Worm (Caenorhabditis elegans) whole organism, L3 larva: ENCODE measurements around the gene oatr-1.

ENCODE experiments used
- R02D3.7 ChIP-seq: fragments of 150-350 bp; optimal IDR thresholded peaks from 2 replicates; lab custom pipeline; 2014; ENCODE audit warnings: missing biosample characterization, missing genetic modification characterization
- ama-1 ChIP-seq: fragments of 150-350 bp; optimal IDR thresholded peaks from 2 replicates; lab custom pipeline; 2018
- ceh-16 ChIP-seq: sonication (generic microtip); optimal IDR thresholded peaks from 2 replicates; lab custom pipeline; 2017; ENCODE audit warnings: missing biosample characterization, missing genetic modification characterization
- ceh-82 ChIP-seq: fragments of 150-350 bp; optimal IDR thresholded peaks from 2 replicates; lab custom pipeline; 2014; ENCODE audit warnings: missing biosample characterization, missing genetic modification characterization
- ceh-9 ChIP-seq: sonication (generic microtip); optimal IDR thresholded peaks from 2 replicates; lab custom pipeline; 2018; ENCODE audit warnings: missing biosample characterization, missing genetic modification characterization
- daf-12 ChIP-seq: fragments of 150-350 bp; optimal IDR thresholded peaks from 2 replicates; lab custom pipeline; 2014; ENCODE audit warnings: missing biosample characterization, missing genetic modification reagents, missing genetic modification characterization
- egl-5 ChIP-seq: fragments of 150-350 bp; optimal IDR thresholded peaks from 2 replicates; lab custom pipeline; 2017; ENCODE audit warnings: missing biosample characterization, missing genetic modification reagents, missing genetic modification characterization, inconsistent platforms
- elt-1 ChIP-seq: fragments of 150-350 bp; optimal IDR thresholded peaks from 2 replicates; lab custom pipeline; 2014; ENCODE audit warnings: missing biosample characterization, missing genetic modification characterization
- elt-2 ChIP-seq: sonication (generic microtip); optimal IDR thresholded peaks from 2 replicates; lab custom pipeline; 2016; ENCODE audit warnings: missing genetic modification reagents, mild to moderate bottlenecking, missing genetic modification characterization, missing compliant biosample characterization
- elt-3 ChIP-seq, 3 experiments: fragments of 150-350 bp in 1 of 3; sonication (generic microtip) in 2 of 3; optimal IDR thresholded peaks; 2 replicates in 2 of 3; 4 replicates in 1 of 3; lab custom pipeline; 2014 to 2017; ENCODE audit warnings: missing biosample characterization in 3 of 3, missing genetic modification characterization in 3 of 3
- fkh-10 ChIP-seq: sonication (generic microtip); optimal IDR thresholded peaks from 2 replicates; lab custom pipeline; 2017; ENCODE audit warnings: missing biosample characterization, missing genetic modification reagents, missing genetic modification characterization
- fkh-2 ChIP-seq: fragments of 150-350 bp; optimal IDR thresholded peaks from 2 replicates; lab custom pipeline; 2014; ENCODE audit warnings: missing biosample characterization, missing genetic modification reagents, missing genetic modification characterization
- fos-1 ChIP-seq: fragments of 150-350 bp; optimal IDR thresholded peaks from 2 replicates; lab custom pipeline; 2014; ENCODE audit warnings: missing biosample characterization, missing genetic modification characterization
- hmg-11 ChIP-seq: sonication (generic microtip); optimal IDR thresholded peaks from 2 replicates; lab custom pipeline; 2016; ENCODE audit warnings: missing genetic modification characterization, missing compliant biosample characterization
- jun-1 ChIP-seq: fragments of 150-350 bp; optimal IDR thresholded peaks from 2 replicates; lab custom pipeline; 2014; ENCODE audit warnings: missing biosample characterization, missing genetic modification reagents, missing genetic modification characterization
- lin-15B ChIP-seq: fragments of 150-350 bp; optimal IDR thresholded peaks from 2 replicates; lab custom pipeline; 2014; ENCODE audit warnings: missing biosample characterization, missing genetic modification characterization
- lsy-12 ChIP-seq: sonication (generic microtip); optimal IDR thresholded peaks from 2 replicates; lab custom pipeline; 2016; ENCODE audit warnings: mild to moderate bottlenecking, missing genetic modification characterization, missing compliant biosample characterization
- mml-1 ChIP-seq: fragments of 150-350 bp; sonication (generic microtip); optimal IDR thresholded peaks from 3 replicates; lab custom pipeline; 2014; ENCODE audit warnings: missing biosample characterization, missing genetic modification characterization
- nfya-1 ChIP-seq: sonication (generic microtip); optimal IDR thresholded peaks from 2 replicates; lab custom pipeline; 2017; ENCODE audit warnings: missing genetic modification characterization, mild to moderate bottlenecking, missing compliant biosample characterization, antibody characterized with exemption, moderate library complexity; ENCODE audit not compliant: insufficient read depth
- nhr-11 ChIP-seq: fragments of 150-350 bp; optimal IDR thresholded peaks from 2 replicates; lab custom pipeline; 2014; ENCODE audit warnings: missing biosample characterization, missing genetic modification characterization
- nhr-12 ChIP-seq: fragments of 150-350 bp; optimal IDR thresholded peaks from 2 replicates; lab custom pipeline; 2014; ENCODE audit warnings: missing biosample characterization, missing genetic modification characterization
- nhr-23 ChIP-seq: fragments of 150-350 bp; optimal IDR thresholded peaks from 2 replicates; lab custom pipeline; 2014; ENCODE audit warnings: missing biosample characterization, missing genetic modification reagents, missing genetic modification characterization
- nhr-25 ChIP-seq: sonication (generic microtip); optimal IDR thresholded peaks from 2 replicates; lab custom pipeline; 2017; ENCODE audit warnings: missing biosample characterization, missing genetic modification characterization
- nhr-43 ChIP-seq: sonication (generic microtip); optimal IDR thresholded peaks from 2 replicates; lab custom pipeline; 2016; ENCODE audit warnings: mild to moderate bottlenecking, missing genetic modification characterization, missing compliant biosample characterization; ENCODE audit not compliant: poor library complexity, severe bottlenecking
- pha-4 ChIP-seq: fragments of 150-350 bp; optimal IDR thresholded peaks from 2 replicates; lab custom pipeline; 2014; ENCODE audit warnings: missing biosample characterization, missing genetic modification reagents, missing genetic modification characterization
- sea-2 ChIP-seq: fragments of 150-350 bp; sonication (generic microtip); optimal IDR thresholded peaks from 4 replicates; lab custom pipeline; 2014; ENCODE audit warnings: missing biosample characterization, missing genetic modification reagents, missing genetic modification characterization
- skn-1 ChIP-seq: fragments of 150-350 bp; optimal IDR thresholded peaks from 2 replicates; lab custom pipeline; 2014; ENCODE audit warnings: missing biosample characterization, missing genetic modification characterization
- snpc-4 ChIP-seq: fragments of 150-350 bp; optimal IDR thresholded peaks from 2 replicates; lab custom pipeline; 2014; ENCODE audit warnings: missing biosample characterization, missing genetic modification characterization
- zag-1 ChIP-seq: fragments of 150-350 bp; optimal IDR thresholded peaks from 2 replicates; lab custom pipeline; 2014; ENCODE audit warnings: missing biosample characterization, missing genetic modification characterization
- ztf-11 ChIP-seq: fragments of 150-350 bp; optimal IDR thresholded peaks from 2 replicates; lab custom pipeline; 2014; ENCODE audit warnings: missing biosample characterization, missing genetic modification characterization

The oatr-1 gene

DNA sequence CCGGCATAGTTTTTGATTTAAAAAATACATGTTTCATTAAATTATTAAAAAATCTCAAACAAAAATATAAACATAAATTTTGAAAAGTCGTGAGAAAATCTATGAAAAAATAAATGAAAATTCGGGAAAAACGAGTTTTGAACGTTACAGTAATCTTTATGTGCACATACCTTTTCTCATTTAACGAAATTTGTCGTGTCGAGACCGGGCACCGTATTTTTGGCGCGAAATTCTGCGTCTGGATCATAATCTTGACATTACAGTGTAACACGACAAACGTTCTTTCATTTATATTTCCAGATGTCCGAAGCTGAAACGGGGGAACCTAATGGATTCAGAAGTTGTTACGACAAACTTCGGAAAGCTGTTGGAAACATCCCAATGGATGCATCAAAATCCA is 6.4 kb downstream of the oatr-1 start, which contains the start of gene C16A3.2:
TSS of gene C16A3.2 (plus strand) at position 301 of the 400 bp plus-strand sequence.
- no peak for TF ChIP-seq sea-2 (GFP tag; lab: Kevin White, UChicago)
- no peak for TF ChIP-seq lin-15B (tag; lab: Kevin White, UChicago)
- TF ChIP-seq daf-12: no peak
- TF ChIP-seq snpc-4 (tag; lab: Kevin White, UChicago): no peak
- TF ChIP-seq zag-1: no peak
- TF ChIP-seq nhr-25 (tag; lab: Kevin White, UChicago): no peak
- no peak for TF ChIP-seq elt-1 (tag; lab: Kevin White, UChicago)
- TF ChIP-seq pha-4 (tag; lab: Kevin White, UChicago): no peak
- TF ChIP-seq mml-1: no peak
- no peak for TF ChIP-seq elt-3 (tag; optimal IDR thresholded peaks at IDR 0.05; lab: Kevin White, UChicago)

DNA sequence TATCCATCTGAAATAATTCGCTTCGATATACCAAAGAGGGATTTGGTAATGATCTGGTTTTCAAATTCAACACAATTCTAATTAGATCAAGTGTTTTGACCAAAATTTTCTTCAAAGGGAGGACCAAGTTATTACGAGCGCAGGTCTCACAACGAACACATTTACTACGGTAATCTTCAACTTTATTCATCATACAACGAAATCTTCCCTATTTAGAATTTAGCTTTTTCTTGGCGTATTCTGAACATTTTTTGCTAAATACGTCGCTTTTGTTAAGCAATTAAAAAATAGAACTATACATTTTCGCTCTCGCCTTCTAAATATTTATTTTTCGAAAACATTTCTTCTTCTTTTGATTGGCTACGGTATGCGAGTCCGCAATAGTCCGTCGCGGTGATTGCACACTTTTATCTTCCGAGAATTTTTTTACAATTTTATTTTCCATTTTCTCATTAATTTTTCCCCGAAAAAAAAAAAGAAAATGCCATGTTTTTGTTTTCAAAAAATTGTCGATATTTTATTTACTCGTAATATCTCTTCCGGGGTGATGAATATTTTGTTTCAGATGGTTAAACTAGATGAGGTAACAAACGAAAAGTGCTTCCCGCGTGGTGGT is 12.9 kb downstream of the oatr-1 start, which contains the start of gene let-716:
TSS of gene let-716 (plus strand) at position 566 of the 616 bp plus-strand sequence.
- TF ChIP-seq elt-2 (tag; lab: Kevin White, UChicago) (peak; percentile 7), fkh-2 (tag; lab: Kevin White, UChicago) (no peak), nhr-23 (tag; lab: Kevin White, UChicago) (peak; percentile 22), ceh-16 (tag; lab: Kevin White, UChicago) (no peak), lin-15B (tag; lab: Kevin White, UChicago) (peak; percentile 24)

DNA sequence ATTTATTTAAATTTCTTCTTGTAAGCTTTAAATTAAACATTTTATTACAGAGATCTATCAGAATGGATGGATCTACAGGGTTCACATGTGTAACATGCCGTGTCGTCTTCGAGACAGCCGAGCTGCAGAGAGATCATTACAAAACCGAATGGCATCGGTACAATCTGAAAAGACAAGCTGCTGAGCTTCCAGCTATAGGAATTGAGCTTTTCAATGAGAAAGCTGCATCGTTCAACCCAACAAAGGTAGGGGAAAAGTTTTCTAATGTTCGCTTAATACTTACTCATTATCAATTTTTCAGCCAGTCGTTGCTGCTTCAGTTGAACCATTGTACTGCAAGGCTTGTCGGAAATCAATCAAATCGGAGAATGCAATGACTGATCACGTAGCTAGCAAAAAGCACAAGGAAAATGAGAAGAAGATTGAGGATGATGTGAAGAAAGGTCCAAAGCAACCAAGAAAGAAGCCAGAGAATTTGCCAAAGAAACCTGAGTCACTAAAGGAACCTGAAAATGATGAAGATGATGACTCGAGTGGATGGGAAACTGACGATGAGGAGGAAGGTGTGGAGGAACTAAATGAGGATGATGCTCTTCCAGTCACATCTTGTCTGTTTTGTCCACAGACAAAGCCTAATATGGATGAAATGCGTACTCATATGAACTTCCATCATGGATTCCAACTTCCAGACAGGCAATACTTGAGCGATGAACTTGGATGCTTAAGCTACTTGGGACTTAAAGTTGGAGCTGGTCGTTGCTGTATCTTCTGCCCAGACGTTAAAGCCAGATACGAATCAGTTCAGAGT is 14.2 kb downstream of the oatr-1 start, which contains the start of gene znf-622:
TSS of gene znf-622 (plus strand) at position 51 of the 808 bp plus-strand sequence.
- TF ChIP-seq zag-1: no peak
- TF ChIP-seq nhr-11 (tag; lab: Kevin White, UChicago): no peak
- no peak for TF ChIP-seq jun-1 (tag; lab: Kevin White, UChicago)
- no peak for TF ChIP-seq egl-5 (tag; lab: Kevin White, UChicago)
- no peak for TF ChIP-seq R02D3.7 (tag; lab: Kevin White, UChicago)
- TF ChIP-seq lsy-12: no peak
- TF ChIP-seq nhr-12: no peak
- TF ChIP-seq daf-12: no peak
- TF ChIP-seq ceh-9: no peak
- no peak for TF ChIP-seq nhr-43
- TF ChIP-seq ama-1 (lab: Kevin White, UChicago): no peak
- no peak for TF ChIP-seq snpc-4 (tag; lab: Kevin White, UChicago)
- no peak for TF ChIP-seq fos-1 (tag; lab: Kevin White, UChicago)
- TF ChIP-seq, all 47 proteins: peak for 0

DNA sequence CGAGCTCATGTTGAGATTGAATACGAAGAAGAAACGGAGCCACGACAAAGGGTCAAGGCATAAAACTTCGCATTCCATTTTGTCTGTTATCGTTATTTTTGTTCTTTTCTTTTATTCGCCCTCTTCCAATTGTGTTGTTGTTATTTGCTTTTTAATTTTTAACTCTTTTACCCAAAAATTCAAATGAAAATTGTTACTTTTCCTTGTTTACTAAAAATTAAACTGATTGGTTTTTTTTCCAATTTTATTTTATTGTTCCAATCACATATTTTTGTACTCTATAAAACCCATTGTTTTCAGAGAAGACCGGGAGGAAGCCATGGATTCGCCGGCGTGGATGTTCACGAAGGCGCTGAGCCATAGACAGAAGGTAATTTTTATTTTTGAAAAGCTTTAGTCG is 15.5 kb downstream of the oatr-1 start, which contains the start of gene C16A3.5:
TSS of gene C16A3.5 (plus strand) at position 301 of the 400 bp plus-strand sequence.
- TF ChIP-seq fkh-10 (GFP tag; lab: Kevin White, UChicago) (no peak), nfya-1 (tag; lab: Kevin White, UChicago) (no peak), ztf-11 (tag; lab: Kevin White, UChicago) (no peak)

DNA sequence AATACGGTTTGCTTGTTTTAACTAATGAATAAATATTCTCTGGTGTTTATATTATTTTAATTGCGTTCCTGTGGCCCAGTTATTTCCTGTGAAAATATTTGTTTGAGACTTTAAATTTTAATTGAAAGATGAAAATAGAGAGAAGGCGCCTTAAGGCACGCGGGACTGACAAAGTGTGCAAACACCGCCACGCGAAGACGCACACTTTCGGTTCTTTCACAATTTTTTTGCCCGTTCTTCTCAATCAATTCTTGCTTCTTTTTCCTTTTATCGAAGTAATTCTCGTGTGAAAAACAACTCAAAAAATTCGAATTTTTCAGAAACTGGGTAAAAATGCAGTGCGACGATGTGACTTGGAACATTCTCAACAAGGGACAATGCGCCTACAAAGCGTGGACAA is 16.9 kb downstream of the oatr-1 start, which contains the start of gene C16A3.6:
TSS of gene C16A3.6 (plus strand) at position 84 of the 400 bp plus-strand sequence.
- no peak for TF ChIP-seq ceh-82 (tag; lab: Kevin White, UChicago)
- TF ChIP-seq elt-2 (tag; lab: Kevin White, UChicago): peak; percentile 14
- peak; percentile 11 for TF ChIP-seq nhr-23 (tag; lab: Kevin White, UChicago)
- peak; percentile 32 for TF ChIP-seq hmg-11
- peak; percentile 75 for TF ChIP-seq ama-1 (lab: Kevin White, UChicago)
- no peak for TF ChIP-seq elt-3 (tag; optimal IDR thresholded peaks at IDR 0.05; lab: Kevin White, UChicago)
- TF ChIP-seq skn-1 (tag; lab: Kevin White, UChicago): no peak
- peak; percentile 37 for TF ChIP-seq nfya-1 (tag; lab: Kevin White, UChicago)
- TF ChIP-seq pha-4 (tag; lab: Kevin White, UChicago): peak; percentile 40
